Worm (Caenorhabditis elegans) whole organism, L1 larva: ENCODE measurements around the gene Y73F8A.23.

Source experiments
- C16A3.4 ChIP-seq: fragments of 150-350 bp; optimal IDR thresholded peaks from 2 replicates; lab custom pipeline; 2014; ENCODE audit warnings: missing biosample characterization, missing genetic modification characterization
- C34B4.2 ChIP-seq: sonication (generic microtip); optimal IDR thresholded peaks from 2 replicates; lab custom pipeline; 2017; ENCODE audit warnings: mild to moderate bottlenecking, missing genetic modification characterization, missing compliant biosample characterization
- F16B12.6 ChIP-seq: fragments of 150-350 bp; optimal IDR thresholded peaks from 2 replicates; lab custom pipeline; 2014; ENCODE audit warnings: missing biosample characterization, missing genetic modification characterization
- aha-1 ChIP-seq: fragments of 150-350 bp; optimal IDR thresholded peaks from 2 replicates; lab custom pipeline; 2014; ENCODE audit warnings: missing biosample characterization, missing genetic modification characterization
- alr-1 ChIP-seq: fragments of 200-800 bp; sonication (Bioruptor generic); optimal IDR thresholded peaks from 2 replicates; lab custom pipeline; 2018; ENCODE audit warnings: borderline replicate concordance, mild to moderate bottlenecking, missing genetic modification characterization, missing compliant biosample characterization
- aly-2 ChIP-seq: fragments of 150-350 bp; optimal IDR thresholded peaks from 2 replicates; lab custom pipeline; 2014; ENCODE audit warnings: missing biosample characterization, missing genetic modification characterization
- ama-1 ChIP-seq: fragments of 150-350 bp; optimal IDR thresholded peaks from 2 replicates; lab custom pipeline; 2014
- blmp-1 ChIP-seq: fragments of 150-350 bp; optimal IDR thresholded peaks from 2 replicates; lab custom pipeline; 2014; ENCODE audit warnings: missing biosample characterization, missing genetic modification characterization
- ceh-82 ChIP-seq, 3 experiments: fragments of 150-350 bp in 1 of 3; sonication (generic microtip) in 2 of 3; optimal IDR thresholded peaks; 2 replicates each; lab custom pipeline; 2014 to 2017; ENCODE audit warnings: missing biosample characterization in 3 of 3, missing genetic modification characterization in 3 of 3
- ceh-88 ChIP-seq: fragments of 200-800 bp; sonication (Bioruptor generic); IDR thresholded peaks from 2 replicates; pipeline ENCODE4 v1.3.6; 2022; ENCODE audit warnings: missing genetic modification characterization, missing compliant biosample characterization
- ces-1 ChIP-seq: fragments of 150-350 bp; optimal IDR thresholded peaks from 2 replicates; lab custom pipeline; 2014; ENCODE audit warnings: missing biosample characterization, missing genetic modification reagents, missing genetic modification characterization
- dpl-1 ChIP-seq, 3 experiments: fragments of 150-350 bp in 2 of 3; sonication (generic microtip) in 1 of 3; optimal IDR thresholded peaks; 2 replicates each; lab custom pipeline; 2014 to 2017; ENCODE audit warnings: missing biosample characterization in 3 of 3, missing genetic modification characterization in 3 of 3, missing genetic modification reagents in 3 of 3
- dsc-1 ChIP-seq: sonication (generic microtip); optimal IDR thresholded peaks from 2 replicates; lab custom pipeline; 2016; ENCODE audit warnings: mild to moderate bottlenecking, missing genetic modification characterization, missing compliant biosample characterization
- efl-1 ChIP-seq, 4 experiments: fragments of 150-350 bp; optimal IDR thresholded peaks in 3 of 4; peaks in 1 of 4; 1 replicate in 1 of 4; 2 replicates in 3 of 4; lab custom pipeline; 2014; ENCODE audit warnings: missing biosample characterization in 2 of 4, missing genetic modification characterization in 2 of 4, missing genetic modification reagents in 2 of 4
- egl-13 ChIP-seq: sonication (generic microtip); optimal IDR thresholded peaks from 2 replicates; lab custom pipeline; 2016; ENCODE audit warnings: missing genotype, missing genetic modification reagents, missing genetic modification characterization, missing compliant biosample characterization
- egl-27 ChIP-seq, 2 experiments: fragments of 150-350 bp in 1 of 2; sonication (generic microtip); optimal IDR thresholded peaks; 3 replicates each; lab custom pipeline; 2017 to 2018; ENCODE audit warnings: missing biosample characterization in 2 of 2, missing genetic modification characterization in 2 of 2, missing genetic modification reagents in 2 of 2
- elt-3 ChIP-seq, 6 experiments: fragments of 150-350 bp in 1 of 6; sonication (generic microtip); optimal IDR thresholded peaks; 2 replicates each; lab custom pipeline; 2017 to 2018; ENCODE audit warnings: missing biosample characterization in 6 of 6, missing genetic modification characterization in 6 of 6, inconsistent platforms in 1 of 6
- ets-5 ChIP-seq: fragments of 200-800 bp; sonication (Bioruptor generic); IDR thresholded peaks from 2 replicates; pipeline ENCODE4 v1.3.6; 2022; ENCODE audit warnings: missing genetic modification characterization, missing compliant biosample characterization
- fkh-10 ChIP-seq: sonication (generic microtip); optimal IDR thresholded peaks from 2 replicates; lab custom pipeline; 2017; ENCODE audit warnings: missing biosample characterization, missing genetic modification reagents, missing genetic modification characterization
- fkh-4 ChIP-seq: sonication (generic microtip); optimal IDR thresholded peaks from 2 replicates; lab custom pipeline; 2016; ENCODE audit warnings: missing compliant biosample characterization, missing genetic modification characterization, borderline replicate concordance
- fos-1 ChIP-seq: fragments of 150-350 bp; optimal IDR thresholded peaks from 2 replicates; lab custom pipeline; 2014; ENCODE audit warnings: missing biosample characterization, missing genetic modification characterization
- hlh-17 ChIP-seq: fragments of 200-800 bp; sonication (Bioruptor generic); optimal IDR thresholded peaks from 2 replicates; lab custom pipeline; 2018; ENCODE audit warnings: missing genetic modification characterization, mild to moderate bottlenecking, missing compliant biosample characterization, moderate library complexity, borderline replicate concordance
- hpl-2 ChIP-seq: fragments of 150-350 bp; optimal IDR thresholded peaks from 2 replicates; lab custom pipeline; 2014; ENCODE audit warnings: missing biosample characterization, missing genetic modification reagents, missing genetic modification characterization
- jun-1 ChIP-seq: fragments of 150-350 bp; optimal IDR thresholded peaks from 2 replicates; lab custom pipeline; 2014; ENCODE audit warnings: missing biosample characterization, missing genetic modification reagents, missing genetic modification characterization
- lin-14 ChIP-seq: fragments of 200-800 bp; sonication (Bioruptor generic); optimal IDR thresholded peaks from 2 replicates; lab custom pipeline; 2018; ENCODE audit warnings: mild to moderate bottlenecking, missing genetic modification characterization, moderate library complexity, missing compliant biosample characterization
- lin-35 ChIP-seq, 2 experiments: fragments of 150-350 bp; optimal IDR thresholded peaks; 2 replicates each; lab custom pipeline; 2014; ENCODE audit warnings: missing biosample characterization in 2 of 2, missing genetic modification characterization in 2 of 2, missing genetic modification reagents in 2 of 2
- lsy-2 ChIP-seq, 2 experiments: fragments of 150-350 bp; optimal IDR thresholded peaks; 2 replicates each; lab custom pipeline; 2014; ENCODE audit warnings: missing biosample characterization in 2 of 2, missing genetic modification characterization in 2 of 2
- mab-9 ChIP-seq: fragments of 200-800 bp; sonication (Bioruptor generic); IDR thresholded peaks from 2 replicates; pipeline ENCODE4 v1.3.6; 2022; ENCODE audit warnings: missing genetic modification reagents, missing genetic modification characterization, missing compliant biosample characterization
- mef-2 ChIP-seq: fragments of 150-350 bp; optimal IDR thresholded peaks from 2 replicates; lab custom pipeline; 2014; ENCODE audit warnings: missing biosample characterization, missing genetic modification characterization
- nhr-11 ChIP-seq: fragments of 150-350 bp; optimal IDR thresholded peaks from 2 replicates; lab custom pipeline; 2014; ENCODE audit warnings: missing biosample characterization, missing genetic modification characterization
- nhr-12 ChIP-seq: sonication (generic microtip); optimal IDR thresholded peaks from 2 replicates; lab custom pipeline; 2017; ENCODE audit warnings: missing biosample characterization, missing genetic modification characterization
- nhr-19 ChIP-seq: fragments of 200-800 bp; sonication (Bioruptor generic); conservative IDR thresholded peaks from 2 replicates; pipeline ENCODE4 v1.3.6; 2022; ENCODE audit warnings: missing genetic modification characterization, missing compliant biosample characterization
- nhr-237 ChIP-seq: fragments of 150-350 bp; optimal IDR thresholded peaks from 2 replicates; lab custom pipeline; 2014; ENCODE audit warnings: missing biosample characterization, missing genetic modification characterization
- nhr-28 ChIP-seq: fragments of 150-350 bp; optimal IDR thresholded peaks from 2 replicates; lab custom pipeline; 2014; ENCODE audit warnings: missing biosample characterization, missing genetic modification characterization
- nhr-47 ChIP-seq: sonication (generic microtip); optimal IDR thresholded peaks from 2 replicates; lab custom pipeline; 2016; ENCODE audit warnings: mild to moderate bottlenecking, missing genetic modification characterization, moderate library complexity, missing compliant biosample characterization
- nhr-76 ChIP-seq: sonication (generic microtip); optimal IDR thresholded peaks from 2 replicates; lab custom pipeline; 2017; ENCODE audit warnings: missing biosample characterization, missing genetic modification characterization
- nhr-77 ChIP-seq: fragments of 150-350 bp; optimal IDR thresholded peaks from 2 replicates; lab custom pipeline; 2014; ENCODE audit warnings: missing biosample characterization, missing genetic modification characterization
- nhr-84 ChIP-seq: sonication (generic microtip); optimal IDR thresholded peaks from 2 replicates; lab custom pipeline; 2017; ENCODE audit warnings: missing biosample characterization, missing genetic modification characterization
- nhr-90 ChIP-seq: sonication (generic microtip); optimal IDR thresholded peaks from 2 replicates; lab custom pipeline; 2016; ENCODE audit warnings: mild to moderate bottlenecking, missing genetic modification characterization, missing compliant biosample characterization; ENCODE audit not compliant: poor library complexity
- pax-3 ChIP-seq: fragments of 200-800 bp; sonication (Bioruptor generic); optimal IDR thresholded peaks from 2 replicates; lab custom pipeline; 2018; ENCODE audit warnings: mild to moderate bottlenecking, missing genetic modification characterization, moderate library complexity, missing compliant biosample characterization
- pqm-1 ChIP-seq: sonication (generic microtip); optimal IDR thresholded peaks from 3 replicates; lab custom pipeline; 2017; ENCODE audit warnings: missing biosample characterization, missing genetic modification characterization
- skn-1 ChIP-seq: fragments of 150-350 bp; optimal IDR thresholded peaks from 2 replicates; lab custom pipeline; 2014; ENCODE audit warnings: missing biosample characterization, missing genetic modification characterization
- snpc-4 ChIP-seq: fragments of 150-350 bp; optimal IDR thresholded peaks from 2 replicates; lab custom pipeline; 2014; ENCODE audit warnings: missing biosample characterization, missing genetic modification characterization
- snu-23 ChIP-seq: sonication (generic microtip); optimal IDR thresholded peaks from 2 replicates; lab custom pipeline; 2016; ENCODE audit warnings: missing genetic modification characterization, missing compliant biosample characterization
- sptf-1 ChIP-seq: fragments of 150-350 bp; optimal IDR thresholded peaks from 2 replicates; lab custom pipeline; 2014; ENCODE audit warnings: missing biosample characterization, missing genetic modification characterization
- tbx-2 ChIP-seq: sonication (generic microtip); optimal IDR thresholded peaks from 2 replicates; lab custom pipeline; 2016; ENCODE audit warnings: missing genetic modification characterization, missing compliant biosample characterization
- unc-30 ChIP-seq: sonication (generic microtip); optimal IDR thresholded peaks from 2 replicates; lab custom pipeline; 2017; ENCODE audit warnings: missing biosample characterization, missing genetic modification characterization
- unc-86 ChIP-seq: sonication (generic microtip); optimal IDR thresholded peaks from 2 replicates; lab custom pipeline; 2016; ENCODE audit warnings: missing genetic modification characterization, missing compliant biosample characterization
- unc-98 ChIP-seq: fragments of 200-800 bp; sonication (Bioruptor generic); IDR thresholded peaks from 2 replicates; pipeline ENCODE4 v1.3.6; 2022; ENCODE audit warnings: missing genetic modification characterization, missing compliant biosample characterization
- vab-15 ChIP-seq: sonication (generic microtip); optimal IDR thresholded peaks from 2 replicates; lab custom pipeline; 2017; ENCODE audit warnings: missing genotype, mild to moderate bottlenecking, missing genetic modification characterization, missing compliant biosample characterization
- xbp-1 ChIP-seq: sonication (generic microtip); optimal IDR thresholded peaks from 2 replicates; lab custom pipeline; 2016; ENCODE audit warnings: missing genetic modification characterization, missing compliant biosample characterization
- zag-1 ChIP-seq: fragments of 150-350 bp; optimal IDR thresholded peaks from 2 replicates; lab custom pipeline; 2014; ENCODE audit warnings: missing biosample characterization, missing genetic modification characterization
- ztf-11 ChIP-seq, 2 experiments: sonication (generic microtip); optimal IDR thresholded peaks; 2 replicates each; lab custom pipeline; 2016 to 2017; ENCODE audit warnings: missing genetic modification characterization in 2 of 2, missing biosample characterization in 1 of 2, missing compliant biosample characterization in 1 of 2

Gene Y73F8A.23

DNA sequence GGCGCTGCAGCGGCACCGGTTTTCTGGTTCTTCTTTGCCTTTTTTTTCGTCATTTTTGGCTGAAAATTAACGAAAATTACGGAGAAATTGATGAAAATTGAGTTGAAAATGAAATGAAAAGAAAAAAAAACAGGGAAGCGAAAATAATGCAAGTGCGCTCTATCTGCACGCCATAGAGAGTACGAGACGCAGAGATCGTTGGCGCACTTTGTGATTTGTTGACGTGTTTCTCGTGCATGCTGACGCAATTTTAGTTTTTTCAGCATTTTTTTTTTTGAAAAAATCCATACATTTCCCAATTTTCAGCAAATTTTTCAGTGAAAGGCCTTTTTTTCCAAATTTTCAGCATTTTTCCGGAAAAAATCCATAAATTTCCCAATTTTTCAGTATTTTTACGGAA lies 27.0 kb upstream of the Y73F8A.23 start, which contains the start of gene ntl-11 (continued):
- TF ChIP-seq nhr-47 (tag; lab: Kevin White, UChicago), result peak; percentile 99
- TF ChIP-seq xbp-1 (tag; lab: Kevin White, UChicago), result peak; percentile 98
- peak; percentile 88 for TF ChIP-seq ceh-88 (GFP tag; lab: Robert Waterston, UW)
- peak; percentile 90 for TF ChIP-seq pax-3 (tag; lab: Kevin White, UChicago)
- TF ChIP-seq nhr-28, result no peak
- TF ChIP-seq alr-1 (tag; lab: Kevin White, UChicago), result no peak
- peak; percentile 87 for TF ChIP-seq C34B4.2
- TF ChIP-seq F16B12.6 (tag; lab: Kevin White, UChicago), result peak; percentile 69
- TF ChIP-seq mab-9 (GFP tag; lab: Robert Waterston, UW), result peak; percentile 96
- peak; percentile 98 for TF ChIP-seq dsc-1 (tag; lab: Kevin White, UChicago)
- TF ChIP-seq mef-2, result peak; percentile 92
- no peak for TF ChIP-seq hlh-17 (GFP tag; lab: Kevin White, UChicago)
- TF ChIP-seq aly-2 (tag; lab: Kevin White, UChicago), result peak; percentile 96
- peak; percentile 97 for TF ChIP-seq jun-1
- no peak for TF ChIP-seq vab-15
- peak; percentile 98 for TF ChIP-seq tbx-2 (tag; lab: Kevin White, UChicago)
- TF ChIP-seq pqm-1 (tag; lab: Kevin White, UChicago), result no peak
- TF ChIP-seq dpl-1 (GFP tag; optimal IDR thresholded peaks at IDR 0.05; lab: Kevin White, UChicago), result peak; percentile 86 to 91 (median 88)
- no peak for TF ChIP-seq nhr-12 (tag; lab: Kevin White, UChicago)
- peak; percentile 95 for TF ChIP-seq nhr-77 (tag; lab: Kevin White, UChicago)
- TF ChIP-seq lsy-2 (tag; optimal IDR thresholded peaks at IDR 0.05; lab: Kevin White, UChicago), result peak; percentile 96 to 97
- peak; percentile 63 for TF ChIP-seq fkh-4 (tag; lab: Kevin White, UChicago)
- TF ChIP-seq unc-86 (tag; lab: Kevin White, UChicago), result peak; percentile 99
- peak in 1 of 2 experiments; percentile 88 for TF ChIP-seq ztf-11 (tag; optimal IDR thresholded peaks at IDR 0.05; lab: Kevin White, UChicago)
- peak; percentile 91 for TF ChIP-seq snpc-4 (tag; lab: Kevin White, UChicago)
- peak; percentile 97 to 98 (median 98) for TF ChIP-seq ceh-82 (tag; optimal IDR thresholded peaks at IDR 0.05; lab: Kevin White, UChicago)
- peak; percentile 3 for TF ChIP-seq nhr-76 (tag; lab: Kevin White, UChicago)
- TF ChIP-seq snu-23 (GFP tag; lab: Kevin White, UChicago), result peak; percentile 99
- TF ChIP-seq aha-1 (tag; lab: Kevin White, UChicago), result peak; percentile 89
- TF ChIP-seq unc-30 (tag; lab: Kevin White, UChicago), result peak; percentile 74
- TF ChIP-seq fos-1 (tag; lab: Kevin White, UChicago), result peak; percentile 95
- TF ChIP-seq egl-27 (tag; optimal IDR thresholded peaks at IDR 0.05; lab: Kevin White, UChicago), result peak; percentile 43 to 79
- peak in 4 of 6 experiments; percentile 58 to 96 (median 88) for TF ChIP-seq elt-3 (tag; optimal IDR thresholded peaks at IDR 0.05; lab: Kevin White, UChicago)
- TF ChIP-seq egl-13 (tag; lab: Kevin White, UChicago), result peak; percentile 95
- TF ChIP-seq hpl-2 (GFP tag; lab: Kevin White, UChicago), result peak; percentile 96
- peak; percentile 89 for TF ChIP-seq zag-1
- TF ChIP-seq blmp-1 (tag; lab: Kevin White, UChicago), result peak; percentile 78
- TF ChIP-seq C16A3.4 (tag; lab: Kevin White, UChicago), result peak; percentile 95
- TF ChIP-seq nhr-19 (GFP tag; lab: Robert Waterston, UW), result peak; percentile 97
- TF ChIP-seq ces-1, result no peak
- peak; percentile 97 for TF ChIP-seq nhr-90 (tag; lab: Kevin White, UChicago)
- peak; percentile 95 for TF ChIP-seq skn-1
- TF ChIP-seq ets-5 (GFP tag; lab: Robert Waterston, UW), result no peak
- peak; percentile 94 to 97 for TF ChIP-seq efl-1 (optimal IDR thresholded peaks at IDR 0.05; lab: Kevin White, UChicago)
- peak; percentile 86 to 99 for TF ChIP-seq efl-1 (GFP tag; optimal IDR thresholded peaks at IDR 0.05 in 1 of 2; lab: Kevin White, UChicago)
- TF ChIP-seq sptf-1 (tag; lab: Kevin White, UChicago), result no peak
- no peak for TF ChIP-seq nhr-84 (tag; lab: Kevin White, UChicago)
- peak; percentile 94 for TF ChIP-seq nhr-11 (tag; lab: Kevin White, UChicago)
- peak; percentile 89 to 94 for TF ChIP-seq lin-35 (GFP tag; optimal IDR thresholded peaks at IDR 0.05; lab: Kevin White, UChicago)
- peak; percentile 83 for TF ChIP-seq nhr-237 (tag; lab: Kevin White, UChicago)
- TF ChIP-seq unc-98 (GFP tag; lab: Robert Waterston, UW), result peak; percentile 90
- peak; percentile 96 for TF ChIP-seq fkh-10
- TF ChIP-seq lin-14 (GFP tag; lab: Kevin White, UChicago), result peak; percentile 97
- TF ChIP-seq ama-1 (lab: Kevin White, UChicago), result peak; percentile 5
